Fruit fly (Drosophila melanogaster): ENCODE data around the gene cnir.

The cnir gene

dm6 chr2L:2999113-2999512, 40.5 kb downstream of the cnir start, which contains the start of gene Ccdc85:
TSS of gene Ccdc85 (plus strand) at chr2L:2999286.
- TF ChIP-seq CG11617 (GFP tag; optimal IDR thresholded peaks at IDR 0.05) (no peak), CG7045 (GFP tag; optimal IDR thresholded peaks at IDR 0.05) (no peak), Crg-1 (GFP tag; optimal IDR thresholded peaks at IDR 0.05) (no peak), CG14711 (tag; optimal IDR thresholded peaks at IDR 0.05) (no peak), kay (GFP tag; ENCODE audit: borderline replicate concordance) (no peak), Clk (GFP tag; optimal IDR thresholded peaks at IDR 0.05) (no peak), tj (GFP tag; optimal IDR thresholded peaks at IDR 0.05) (peak; percentile 61), CG5204 (GFP tag; optimal IDR thresholded peaks at IDR 0.05) (no peak), bab1 (GFP tag; optimal IDR thresholded peaks at IDR 0.05) (peak; percentile 19)

- TF ChIP-seq cnc (optimal IDR thresholded peaks at IDR 0.05) (no peak), pad (GFP tag; optimal IDR thresholded peaks at IDR 0.05) (no peak), CG5204 (GFP tag; optimal IDR thresholded peaks at IDR 0.05) (no peak), tj (GFP tag; optimal IDR thresholded peaks at IDR 0.05) (no peak)
Observed at dm6 chr2L:2993702-2994101, 45.9 kb downstream of the cnir start.

dm6 chr2L:2993236-2993635, 46.4 kb downstream of the cnir start:
- TF ChIP-seq CG1620 (GFP tag; optimal IDR thresholded peaks at IDR 0.05) (no peak), CG12768 (GFP tag; optimal IDR thresholded peaks at IDR 0.05) (peak; percentile 58), Mnt (GFP tag; optimal IDR thresholded peaks at IDR 0.05) (peak; percentile 25)

- no peak for TF ChIP-seq cnc (optimal IDR thresholded peaks at IDR 0.05)
- peak; percentile 42 for TF ChIP-seq bab1 (GFP tag; optimal IDR thresholded peaks at IDR 0.05)
Observed at dm6 chr2L:2992664-2993174, 46.9 kb downstream of the cnir start, which contains the start of the genes okr and CG3558. TSS of gene okr (minus strand) at chr2L:2992759. TSS of gene CG3558 (plus strand) at chr2L:2992870.

Data from whole organism, adult.